Worm (Caenorhabditis elegans): ENCODE results near the gene F54D1.6.

ce11 chrIV:11260544-11261227, 26.9 kb upstream of the F54D1.6 start, which contains the start of gene C05C12.5:
- TF ChIP-seq tbx-2 (tag; optimal IDR thresholded peaks at IDR 0.05) = no peak
- TF ChIP-seq nhr-11 (tag; optimal IDR thresholded peaks at IDR 0.05) = no peak
- TF ChIP-seq unc-86 (tag; optimal IDR thresholded peaks at IDR 0.05) = no peak
- no peak for TF ChIP-seq ceh-45 (GFP tag; IDR thresholded peaks at IDR 0.05)
- TF ChIP-seq ceh-18 (tag; optimal IDR thresholded peaks at IDR 0.05) = no peak
- TF ChIP-seq sox-4 (tag; optimal IDR thresholded peaks at IDR 0.05) = no peak
- no peak for TF ChIP-seq ceh-6 (GFP tag; optimal IDR thresholded peaks at IDR 0.05)
- no peak for TF ChIP-seq pha-2 (tag; optimal IDR thresholded peaks at IDR 0.05)
- TF ChIP-seq nhr-232 (tag; optimal IDR thresholded peaks at IDR 0.05) = no peak
- no peak for TF ChIP-seq ref-2 (tag; optimal IDR thresholded peaks at IDR 0.05)
